Fruit fly (Drosophila melanogaster): ENCODE measurements around the gene bru2.

DNA sequence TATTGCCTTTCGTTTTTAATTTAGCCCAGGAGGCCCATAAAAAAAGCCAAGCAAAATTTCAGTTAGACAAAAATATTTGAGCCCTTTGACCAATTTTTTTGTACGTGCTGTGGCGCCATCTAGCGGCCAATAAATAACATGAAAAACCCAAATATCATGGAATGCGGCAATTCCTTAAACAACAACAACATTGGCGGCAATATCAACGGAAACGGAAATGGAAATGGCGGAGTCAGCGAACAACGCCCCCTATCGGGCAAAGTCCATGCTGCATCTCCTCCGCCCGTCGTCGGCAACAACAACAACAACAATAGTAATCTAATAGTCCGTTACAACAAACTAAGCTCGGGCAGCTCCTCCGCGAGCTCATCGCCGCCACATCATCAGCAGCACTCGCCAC lies 29.5 kb downstream of the bru2 start:
- TF ChIP-seq Mnt (GFP tag; optimal IDR thresholded peaks at IDR 0.05): no peak
- no peak for TF ChIP-seq kay (GFP tag; ENCODE audit: borderline replicate concordance)
- TF ChIP-seq toe (GFP tag; optimal IDR thresholded peaks at IDR 0.05): no peak
- TF ChIP-seq Crg-1 (GFP tag; optimal IDR thresholded peaks at IDR 0.05): no peak
- TF ChIP-seq cic (GFP tag; optimal IDR thresholded peaks at IDR 0.05): no peak
- no peak for TF ChIP-seq bab1 (GFP tag; optimal IDR thresholded peaks at IDR 0.05)
- no peak for TF ChIP-seq Hr96 (GFP tag; optimal IDR thresholded peaks at IDR 0.05)
- no peak for TF ChIP-seq Clk (GFP tag; optimal IDR thresholded peaks at IDR 0.05)
- no peak for TF ChIP-seq CG1620 (GFP tag; optimal IDR thresholded peaks at IDR 0.05)
- no peak for TF ChIP-seq tj (GFP tag; optimal IDR thresholded peaks at IDR 0.05)
